Fruit fly (Drosophila melanogaster) whole organism, adult: ENCODE results near the gene CG13607.

Source experiments
- CG11617 ChIP-seq: fragments of 200-800 bp; sonication (Bioruptor generic); optimal IDR thresholded peaks from 2 replicates; lab custom pipeline; 2017; ENCODE audit warnings: mild to moderate bottlenecking, missing biosample characterization, missing genetic modification reagents, missing genetic modification characterization
- CG14711 ChIP-seq: fragments of 200-800 bp; sonication (Bioruptor generic); optimal IDR thresholded peaks from 2 replicates; lab custom pipeline; 2018; ENCODE audit warnings: missing biosample characterization, mild to moderate bottlenecking, missing genetic modification characterization, moderate library complexity
- CG1620 ChIP-seq: fragments of 200-800 bp; sonication (Bioruptor generic); optimal IDR thresholded peaks from 2 replicates; lab custom pipeline; 2016; ENCODE audit warnings: missing biosample characterization, missing genetic modification characterization
- CG5204 ChIP-seq: fragments of 200-800 bp; sonication (Bioruptor generic); optimal IDR thresholded peaks from 2 replicates; lab custom pipeline; 2016; ENCODE audit warnings: missing biosample characterization, missing genetic modification characterization
- CG7045 ChIP-seq: fragments of 200-800 bp; sonication (Bioruptor generic); optimal IDR thresholded peaks from 2 replicates; lab custom pipeline; 2017; ENCODE audit warnings: missing biosample characterization, mild to moderate bottlenecking, missing genetic modification characterization
- CG7101 ChIP-seq: fragments of 200-800 bp; sonication (Bioruptor generic); optimal IDR thresholded peaks from 2 replicates; lab custom pipeline; 2018; ENCODE audit warnings: missing biosample characterization, mild to moderate bottlenecking, missing genetic modification characterization, moderate library complexity
- Crg-1 ChIP-seq: fragments of 200-800 bp; sonication (Bioruptor generic); optimal IDR thresholded peaks from 2 replicates; lab custom pipeline; 2016; ENCODE audit warnings: missing biosample characterization, missing genetic modification characterization
- Hr96 ChIP-seq: fragments of 200-800 bp; sonication (Bioruptor generic); optimal IDR thresholded peaks from 2 replicates; lab custom pipeline; 2016; ENCODE audit warnings: missing biosample characterization, missing genetic modification characterization
- bab1 ChIP-seq: fragments of 200-800 bp; sonication (Bioruptor generic); optimal IDR thresholded peaks from 3 replicates; lab custom pipeline; 2019; ENCODE audit warnings: missing biosample characterization, mild to moderate bottlenecking, missing genetic modification characterization, moderate library complexity
- cic ChIP-seq: fragments of 200-800 bp; sonication (Bioruptor generic); optimal IDR thresholded peaks from 2 replicates; lab custom pipeline; 2017; ENCODE audit warnings: missing biosample characterization, mild to moderate bottlenecking, missing genetic modification characterization, moderate library complexity
- cnc ChIP-seq, 2 experiments: fragments of >200 bp; optimal IDR thresholded peaks; 2 replicates each; lab custom pipeline; 2017
- ovo ChIP-seq: fragments of 200-800 bp; sonication (Bioruptor generic); optimal IDR thresholded peaks from 2 replicates; lab custom pipeline; 2016; ENCODE audit warnings: missing biosample characterization, missing genetic modification characterization
- pad ChIP-seq: fragments of 200-800 bp; sonication (Bioruptor generic); optimal IDR thresholded peaks from 3 replicates; lab custom pipeline; 2017; ENCODE audit warnings: missing biosample characterization, missing genetic modification characterization, mild to moderate bottlenecking, moderate library complexity, missing genetic modification reagents

DNA sequence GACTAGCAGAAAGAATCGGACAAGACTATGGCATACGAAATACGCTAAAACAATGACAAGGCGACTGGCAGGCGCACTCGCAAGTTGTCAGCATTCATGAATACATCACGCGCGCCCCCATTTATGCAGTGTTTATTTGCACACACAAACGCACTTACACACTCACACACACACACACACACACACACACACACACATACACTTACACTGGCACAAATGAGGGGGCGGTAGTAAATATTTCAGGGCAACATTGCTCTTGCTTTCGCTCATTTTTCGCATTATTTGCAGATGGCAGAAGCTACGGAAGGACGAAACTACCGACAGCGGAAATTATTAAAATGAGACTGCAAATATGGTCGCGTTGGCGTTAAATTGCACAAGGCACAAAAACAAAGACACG is 36.5 kb downstream of the CG13607 start:
- TF ChIP-seq cic (GFP tag; lab: Kevin White, UChicago) (no peak), pad (GFP tag; lab: Kevin White, UChicago) (no peak), CG1620 (GFP tag; lab: Kevin White, UChicago) (no peak), CG5204 (GFP tag; lab: Kevin White, UChicago) (no peak), CG11617 (no peak), CG14711 (tag; lab: Kevin White, UChicago) (no peak), CG7045 (no peak), bab1 (GFP tag; lab: Kevin White, UChicago) (no peak), ovo (GFP tag; lab: Kevin White, UChicago) (no peak), Crg-1 (GFP tag; lab: Kevin White, UChicago) (no peak), Hr96 (GFP tag; lab: Kevin White, UChicago) (no peak), cnc (optimal IDR thresholded peaks at IDR 0.05; lab: Kevin White, UChicago) (no peak), CG7101 (tag; lab: Kevin White, UChicago) (no peak)
